Worm (Caenorhabditis elegans) whole organism, L2 larva: ENCODE data around the gene M01B2.8.
"Not testable (repeated sequence)": the region's sequence is repeated elsewhere in the genome, so short reads cannot be mapped to it uniquely, and the experiment has no call there.

ENCODE experiments used
- C34F6.9 ChIP-seq: fragments of 150-350 bp; optimal IDR thresholded peaks from 2 replicates; lab custom pipeline; 2014; ENCODE audit warnings: missing biosample characterization, missing genetic modification characterization
- F13H6.1 ChIP-seq: sonication (generic microtip); optimal IDR thresholded peaks from 2 replicates; lab custom pipeline; 2016; ENCODE audit warnings: missing genetic modification characterization, missing compliant biosample characterization
- R02D3.7 ChIP-seq: fragments of 150-350 bp; optimal IDR thresholded peaks from 2 replicates; lab custom pipeline; 2014; ENCODE audit warnings: missing biosample characterization, missing genetic modification characterization
- Y55F3AM.14 ChIP-seq: fragments of 200-800 bp; sonication (Bioruptor generic); optimal IDR thresholded peaks from 2 replicates; lab custom pipeline; 2018; ENCODE audit warnings: mild to moderate bottlenecking, missing genetic modification characterization, missing compliant biosample characterization
- alr-1 ChIP-seq: fragments of 150-350 bp; optimal IDR thresholded peaks from 2 replicates; lab custom pipeline; 2014; ENCODE audit warnings: missing biosample characterization, missing genetic modification characterization
- aly-2 ChIP-seq: fragments of 150-350 bp; optimal IDR thresholded peaks from 2 replicates; lab custom pipeline; 2014; ENCODE audit warnings: missing biosample characterization, missing genetic modification characterization
- ama-1 ChIP-seq: fragments of 150-350 bp; optimal IDR thresholded peaks from 2 replicates; lab custom pipeline; 2018; ENCODE audit warnings: inconsistent platforms
- blmp-1 ChIP-seq: sonication (generic microtip); optimal IDR thresholded peaks from 2 replicates; lab custom pipeline; 2017; ENCODE audit warnings: missing genetic modification characterization, mild to moderate bottlenecking, missing compliant biosample characterization, antibody characterized with exemption, moderate library complexity; ENCODE audit not compliant: insufficient read depth
- ceh-16 ChIP-seq: fragments of 150-350 bp; optimal IDR thresholded peaks from 2 replicates; lab custom pipeline; 2014; ENCODE audit warnings: missing biosample characterization, missing genetic modification characterization
- ceh-82 ChIP-seq: fragments of 150-350 bp; optimal IDR thresholded peaks from 2 replicates; lab custom pipeline; 2014; ENCODE audit warnings: missing biosample characterization, missing genetic modification characterization
- crh-2 ChIP-seq: sonication (generic microtip); optimal IDR thresholded peaks from 2 replicates; lab custom pipeline; 2017; ENCODE audit warnings: missing biosample characterization, missing genetic modification characterization
- dmd-4 ChIP-seq: sonication (generic microtip); optimal IDR thresholded peaks from 2 replicates; lab custom pipeline; 2017; ENCODE audit warnings: missing biosample characterization, missing genetic modification characterization
- elt-1 ChIP-seq: fragments of 150-350 bp; optimal IDR thresholded peaks from 2 replicates; lab custom pipeline; 2014; ENCODE audit warnings: missing biosample characterization, missing genetic modification characterization
- fos-1 ChIP-seq: fragments of 150-350 bp; optimal IDR thresholded peaks from 2 replicates; lab custom pipeline; 2014; ENCODE audit warnings: missing biosample characterization, missing genetic modification characterization
- gmeb-1 ChIP-seq: fragments of 150-350 bp; optimal IDR thresholded peaks from 2 replicates; lab custom pipeline; 2014; ENCODE audit warnings: missing biosample characterization, missing genetic modification characterization
- lin-11 ChIP-seq: fragments of 150-350 bp; sonication (generic microtip); optimal IDR thresholded peaks from 2 replicates; lab custom pipeline; 2014; ENCODE audit warnings: missing biosample characterization, missing genetic modification characterization, inconsistent platforms, mixed read lengths
- lin-13 ChIP-seq: fragments of 150-350 bp; optimal IDR thresholded peaks from 2 replicates; lab custom pipeline; 2014; ENCODE audit warnings: missing biosample characterization, missing genetic modification reagents, missing genetic modification characterization
- lin-39 ChIP-seq: fragments of 150-350 bp; optimal IDR thresholded peaks from 2 replicates; lab custom pipeline; 2014; ENCODE audit warnings: missing biosample characterization, missing genetic modification reagents, missing genetic modification characterization
- lsy-2 ChIP-seq, 2 experiments: fragments of 150-350 bp in 1 of 2; sonication (generic microtip) in 1 of 2; optimal IDR thresholded peaks; 2 replicates each; lab custom pipeline; 2014 to 2017; ENCODE audit warnings: missing biosample characterization in 2 of 2, missing genetic modification characterization in 2 of 2
- mbf-1 ChIP-seq: sonication (generic microtip); optimal IDR thresholded peaks from 2 replicates; lab custom pipeline; 2017; ENCODE audit warnings: missing biosample characterization, missing genetic modification characterization
- mdl-1 ChIP-seq, 2 experiments: fragments of 150-350 bp in 1 of 2; sonication (generic microtip) in 1 of 2; optimal IDR thresholded peaks; 2 replicates each; lab custom pipeline; 2017; ENCODE audit warnings: missing biosample characterization in 2 of 2, missing genetic modification characterization in 2 of 2
- nhr-10 ChIP-seq: sonication (generic microtip); optimal IDR thresholded peaks from 2 replicates; lab custom pipeline; 2017; ENCODE audit warnings: missing biosample characterization, missing genetic modification characterization
- nhr-11 ChIP-seq: fragments of 150-350 bp; optimal IDR thresholded peaks from 2 replicates; lab custom pipeline; 2014; ENCODE audit warnings: missing biosample characterization, missing genetic modification characterization
- nhr-12 ChIP-seq: fragments of 150-350 bp; optimal IDR thresholded peaks from 2 replicates; lab custom pipeline; 2014; ENCODE audit warnings: missing biosample characterization, missing genetic modification characterization
- nhr-21 ChIP-seq: fragments of 150-350 bp; optimal IDR thresholded peaks from 2 replicates; lab custom pipeline; 2014; ENCODE audit warnings: missing biosample characterization, missing genetic modification characterization
- nhr-23 ChIP-seq: fragments of 150-350 bp; optimal IDR thresholded peaks from 2 replicates; lab custom pipeline; 2014; ENCODE audit warnings: missing biosample characterization, missing genetic modification reagents, missing genetic modification characterization
- nhr-25 ChIP-seq: fragments of 150-350 bp; sonication (generic microtip); optimal IDR thresholded peaks from 3 replicates; lab custom pipeline; 2014; ENCODE audit warnings: missing biosample characterization, missing genetic modification characterization
- nhr-6 ChIP-seq: fragments of 150-350 bp; optimal IDR thresholded peaks from 2 replicates; lab custom pipeline; 2014; ENCODE audit warnings: missing biosample characterization, missing genetic modification characterization
- nhr-77 ChIP-seq: fragments of 150-350 bp; optimal IDR thresholded peaks from 2 replicates; lab custom pipeline; 2014; ENCODE audit warnings: missing biosample characterization, missing genetic modification characterization
- peb-1 ChIP-seq: fragments of 150-350 bp; optimal IDR thresholded peaks from 2 replicates; lab custom pipeline; 2014; ENCODE audit warnings: missing biosample characterization, missing genetic modification characterization
- unc-39 ChIP-seq: fragments of 150-350 bp; optimal IDR thresholded peaks from 2 replicates; lab custom pipeline; 2014; ENCODE audit warnings: missing biosample characterization, missing genetic modification characterization
- unc-55 ChIP-seq: fragments of 150-350 bp; sonication (generic microtip); optimal IDR thresholded peaks from 3 replicates; lab custom pipeline; 2014; ENCODE audit warnings: missing biosample characterization, missing genetic modification reagents, missing genetic modification characterization
- zag-1 ChIP-seq: fragments of 150-350 bp; optimal IDR thresholded peaks from 2 replicates; lab custom pipeline; 2014; ENCODE audit warnings: missing biosample characterization, missing genetic modification characterization
- ztf-1 ChIP-seq: fragments of 200-800 bp; sonication (Bioruptor generic); conservative IDR thresholded peaks from 2 replicates; pipeline ENCODE4 v1.3.6; 2022; ENCODE audit warnings: missing genetic modification characterization, missing compliant biosample characterization
- ztf-11 ChIP-seq: sonication (generic microtip); optimal IDR thresholded peaks from 2 replicates; lab custom pipeline; 2017; ENCODE audit warnings: missing biosample characterization, missing genetic modification characterization

M01B2.8 gene

DNA sequence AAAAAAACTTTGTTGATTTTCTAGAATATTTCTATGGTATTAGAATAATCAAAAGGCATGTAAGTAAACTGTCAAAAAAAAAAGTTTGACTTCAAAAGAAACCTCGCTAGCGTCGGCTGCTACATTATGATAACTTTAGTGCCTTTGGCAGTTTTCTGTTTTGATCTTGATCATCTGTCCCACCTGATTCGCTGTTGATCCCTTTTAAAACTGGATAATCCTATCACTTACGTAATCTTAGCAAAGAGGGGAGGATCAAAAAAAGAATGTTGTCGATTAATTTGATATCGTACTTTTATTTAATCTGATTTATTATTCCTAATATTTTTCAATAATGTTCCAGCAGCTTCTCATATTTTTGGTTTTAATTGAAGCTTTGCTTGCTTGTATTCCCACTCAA, at the start of gene M01B2.8:
Gene M01B2.8, plus strand, starts transcription at position 301 of the 400 bp plus-strand sequence.
- TF ChIP-seq nhr-10 (tag; lab: Kevin White, UChicago), result no peak
- TF ChIP-seq zag-1 (tag; lab: Kevin White, UChicago), result no peak
- TF ChIP-seq ztf-1, result no peak
- no peak for TF ChIP-seq nhr-23
- no peak for TF ChIP-seq aly-2 (tag; lab: Kevin White, UChicago)
- TF ChIP-seq nhr-77 (tag; lab: Kevin White, UChicago), result no peak
- TF ChIP-seq fos-1 (tag; lab: Kevin White, UChicago), result no peak
- no peak for TF ChIP-seq blmp-1 (tag; lab: Kevin White, UChicago)
- TF ChIP-seq lin-39 (tag; lab: Kevin White, UChicago), result no peak
- TF ChIP-seq unc-55 (GFP tag; lab: Kevin White, UChicago), result no peak
- no peak for TF ChIP-seq crh-2 (tag; lab: Kevin White, UChicago)
- TF ChIP-seq ceh-16, result no peak
- TF ChIP-seq ceh-82 (tag; lab: Kevin White, UChicago), result no peak
- no peak for TF ChIP-seq nhr-6 (tag; lab: Kevin White, UChicago)
- no peak for TF ChIP-seq mbf-1 (tag; lab: Kevin White, UChicago)
- TF ChIP-seq ztf-11 (tag; lab: Kevin White, UChicago), result no peak
- no peak for TF ChIP-seq elt-1 (tag; lab: Kevin White, UChicago)

DNA sequence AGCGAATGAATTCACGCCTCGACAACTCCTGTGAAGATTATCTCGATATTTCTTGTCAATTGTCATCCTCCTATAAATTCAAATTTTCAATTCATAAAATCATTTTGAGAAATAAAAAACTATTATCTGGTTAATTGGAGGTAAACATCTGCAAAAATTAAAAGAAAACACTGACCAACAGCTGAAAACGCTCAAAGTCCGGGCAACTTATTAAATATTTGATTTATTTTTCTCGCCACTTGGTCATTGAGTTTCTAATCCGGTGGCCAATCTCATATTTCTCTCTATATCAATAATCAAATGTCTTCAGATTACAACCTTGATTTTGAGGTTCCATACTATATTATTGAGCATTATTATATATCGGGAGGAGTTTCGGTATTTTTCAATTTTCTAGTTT, 48.1 kb upstream of the M01B2.8 start, which contains the start of gene sri-24:
Gene sri-24, plus strand, starts transcription at position 301 of the 400 bp plus-strand sequence.
- TF ChIP-seq alr-1, nhr-77, lin-11 (tag; lab: Kevin White, UChicago): not testable (repeated sequence)
- TF ChIP-seq, all 48 proteins: peak for 0; not testable (repeated sequence) for 48

DNA sequence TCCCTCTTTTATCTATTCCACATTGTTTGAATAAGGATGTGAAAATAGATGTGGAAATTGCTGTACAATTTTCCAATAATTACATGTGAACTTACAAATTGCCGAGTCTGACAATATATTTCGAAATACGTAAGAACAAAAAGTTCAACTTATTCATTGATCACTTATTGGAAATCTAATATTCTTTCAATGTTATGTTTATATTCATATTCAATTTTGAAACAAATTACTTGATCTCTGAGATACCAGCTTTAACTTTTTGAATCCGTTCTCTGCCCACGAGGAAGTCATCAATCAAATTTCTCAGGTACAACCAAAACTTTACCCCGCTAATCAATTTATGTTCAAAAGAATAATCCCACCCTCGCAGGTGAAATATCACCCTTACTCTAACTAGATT, 44.8 kb upstream of the M01B2.8 start, which contains the start of gene sri-26:
Gene sri-26, plus strand, starts transcription at position 301 of the 400 bp plus-strand sequence.
- not testable (repeated sequence) for TF ChIP-seq mdl-1 (tag; optimal IDR thresholded peaks at IDR 0.05; lab: Kevin White, UChicago); lin-11 (tag; lab: Kevin White, UChicago); nhr-77 (tag; lab: Kevin White, UChicago)
- TF ChIP-seq, all 48 proteins: peak for 0; not testable (repeated sequence) for 48

DNA sequence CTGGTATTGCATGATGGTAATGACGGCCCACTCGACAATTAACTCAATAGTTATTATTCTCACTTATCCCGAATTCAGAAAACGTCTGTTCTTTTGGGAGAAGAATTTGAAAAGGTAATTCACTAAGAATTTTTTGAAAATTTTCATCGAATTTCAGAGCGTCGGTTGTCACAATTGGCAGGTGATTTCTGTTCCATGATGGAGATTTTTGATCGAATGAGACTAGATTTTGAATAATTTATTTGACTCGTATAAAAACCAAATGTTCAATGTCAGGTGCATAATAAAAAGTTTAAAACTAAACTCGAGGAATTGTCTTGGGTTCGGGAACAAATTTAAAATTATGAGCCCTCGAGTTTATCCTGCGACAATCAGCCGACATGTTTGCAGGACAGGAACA, 43.3 kb upstream of the M01B2.8 start, which contains the start of gene sri-25:
Gene sri-25, plus strand, starts transcription at position 301 of the 400 bp plus-strand sequence.
- TF ChIP-seq dmd-4 (no peak), C34F6.9 (tag; lab: Kevin White, UChicago) (no peak), lin-13 (GFP tag; lab: Kevin White, UChicago) (no peak), lsy-2 (tag; optimal IDR thresholded peaks at IDR 0.05; lab: Kevin White, UChicago) (no peak), peb-1 (tag; lab: Kevin White, UChicago) (no peak), aly-2 (tag; lab: Kevin White, UChicago) (no peak)

DNA sequence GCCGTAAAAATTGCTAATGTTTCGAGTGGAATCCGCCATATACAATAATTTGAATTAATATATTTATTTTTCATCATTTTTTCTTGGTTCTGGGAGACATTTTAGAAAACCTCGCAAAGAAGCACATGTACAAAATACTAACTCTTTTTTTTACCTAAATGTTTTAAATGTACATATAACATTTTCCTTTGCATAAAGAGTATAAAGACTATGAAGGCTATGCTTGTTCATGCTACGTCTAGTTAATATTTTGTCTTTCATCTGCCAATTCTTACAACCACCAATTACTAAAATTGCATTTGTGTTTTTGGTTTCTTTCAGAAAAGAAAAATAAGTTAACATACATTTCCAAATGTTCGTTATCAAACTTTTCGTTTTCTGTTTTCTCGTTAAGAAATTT, 38.7 kb upstream of the M01B2.8 start, which contains the start of gene irld-25:
Gene irld-25, plus strand, starts transcription at position 301 of the 400 bp plus-strand sequence.
- TF ChIP-seq Y55F3AM.14 (GFP tag; lab: Kevin White, UChicago) (no peak), nhr-25 (tag; lab: Kevin White, UChicago) (no peak), mdl-1 (tag; optimal IDR thresholded peaks at IDR 0.05; lab: Kevin White, UChicago) (no peak), nhr-11 (tag; lab: Kevin White, UChicago) (no peak), blmp-1 (tag; lab: Kevin White, UChicago) (no peak), gmeb-1 (tag; lab: Kevin White, UChicago) (no peak), ama-1 (lab: Kevin White, UChicago) (no peak), mbf-1 (tag; lab: Kevin White, UChicago) (no peak), ztf-1 (no peak), F13H6.1 (tag; lab: Kevin White, UChicago) (no peak), nhr-12 (tag; lab: Kevin White, UChicago) (no peak), unc-55 (GFP tag; lab: Kevin White, UChicago) (no peak), crh-2 (tag; lab: Kevin White, UChicago) (no peak), elt-1 (tag; lab: Kevin White, UChicago) (no peak), unc-39 (tag; lab: Kevin White, UChicago) (no peak), nhr-77 (tag; lab: Kevin White, UChicago) (no peak), R02D3.7 (tag; lab: Kevin White, UChicago) (no peak), nhr-21 (tag; lab: Kevin White, UChicago) (no peak)
